Worm (Caenorhabditis elegans): ENCODE data around the gene ocr-1.

DNA sequence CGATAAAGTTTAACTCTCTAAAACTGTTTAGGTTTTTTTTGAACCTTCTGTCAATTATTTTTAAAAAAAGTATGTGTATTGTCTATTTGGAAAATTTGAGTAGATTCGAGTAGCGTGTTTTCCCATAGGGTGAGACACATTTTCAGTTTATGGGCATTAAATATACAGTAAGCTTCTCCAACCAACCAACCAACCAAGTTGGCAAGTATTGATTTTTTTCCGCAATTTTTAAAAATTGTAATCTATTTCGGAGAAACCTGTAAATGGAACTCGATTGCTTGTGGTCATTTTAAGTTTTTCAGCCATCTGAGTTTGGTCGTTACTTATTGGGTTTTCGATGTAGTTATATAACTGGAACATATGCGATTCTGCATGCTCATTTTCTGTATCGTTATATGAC, 19.1 kb upstream of the ocr-1 start, which contains the start of gene srj-21:
- no peak for TF ChIP-seq pqm-1 (tag; optimal IDR thresholded peaks at IDR 0.05)
- TF ChIP-seq ceh-20 (GFP tag; IDR thresholded peaks at IDR 0.05): no peak
- no peak for TF ChIP-seq unc-62 (GFP tag; optimal IDR thresholded peaks at IDR 0.05 in 1 of 2)
- TF ChIP-seq unc-62 (tag; optimal IDR thresholded peaks at IDR 0.05): no peak
- no peak for TF ChIP-seq mdl-1 (tag; optimal IDR thresholded peaks at IDR 0.05)
- TF ChIP-seq hmg-1.1 (GFP tag; IDR thresholded peaks at IDR 0.05): no peak
- no peak for TF ChIP-seq mep-1 (tag; optimal IDR thresholded peaks at IDR 0.05)
- no peak for TF ChIP-seq lin-1 (GFP tag; IDR thresholded peaks at IDR 0.05)
- no peak for TF ChIP-seq ces-1 (GFP tag; optimal IDR thresholded peaks at IDR 0.05)
- TF ChIP-seq snpc-4 (tag; optimal IDR thresholded peaks at IDR 0.05): no peak
- no peak for TF ChIP-seq egl-43 (GFP tag; IDR thresholded peaks at IDR 0.05)
- no peak for TF ChIP-seq aha-1 (tag)
